Fruit fly (Drosophila melanogaster) whole organism, embryonic: ENCODE results near the gene Cpr64Ab.

Source experiments
- Atf3 ChIP-seq: fragments of 200-800 bp; sonication (Bioruptor generic); optimal IDR thresholded peaks from 3 replicates; lab custom pipeline; 2016; ENCODE audit warnings: missing biosample characterization, missing genetic modification characterization
- Bteb2 ChIP-seq: fragments of 200-800 bp; sonication (Bioruptor generic); optimal IDR thresholded peaks from 2 replicates; lab custom pipeline; 2016; ENCODE audit warnings: missing biosample characterization, missing genetic modification characterization
- CG10147 ChIP-seq: fragments of 200-800 bp; sonication (Bioruptor generic); optimal IDR thresholded peaks from 2 replicates; lab custom pipeline; 2019; ENCODE audit warnings: missing biosample characterization, mild to moderate bottlenecking, missing genetic modification characterization, moderate library complexity
- CG10209 ChIP-seq: fragments of 200-800 bp; sonication (Bioruptor generic); optimal IDR thresholded peaks from 3 replicates; lab custom pipeline; 2017; ENCODE audit warnings: missing biosample characterization, mild to moderate bottlenecking, missing genetic modification characterization, missing genetic modification reagents
- CG11456 ChIP-seq: fragments of 200-800 bp; sonication (Bioruptor generic); IDR thresholded peaks from 3 replicates; pipeline ENCODE4 v1.3.6; 2022; ENCODE audit warnings: missing biosample characterization, missing genetic modification characterization
- CG12071 ChIP-seq: fragments of 200-800 bp; sonication (Bioruptor generic); optimal IDR thresholded peaks from 3 replicates; lab custom pipeline; 2018; ENCODE audit warnings: missing biosample characterization, mild to moderate bottlenecking, missing genetic modification characterization
- CG14667 ChIP-seq: fragments of 200-800 bp; sonication (Bioruptor generic); IDR thresholded peaks from 2 replicates; pipeline ENCODE4 v1.3.6; 2022; ENCODE audit warnings: missing biosample characterization, missing genetic modification characterization
- CG15696 ChIP-seq: fragments of 200-800 bp; sonication (Bioruptor generic); optimal IDR thresholded peaks from 2 replicates; lab custom pipeline; 2019; ENCODE audit warnings: missing biosample characterization, mild to moderate bottlenecking, missing genetic modification characterization, moderate library complexity
- CG18599 ChIP-seq: fragments of 200-800 bp; sonication (Bioruptor generic); optimal IDR thresholded peaks from 3 replicates; lab custom pipeline; 2017; ENCODE audit warnings: missing biosample characterization, missing genetic modification characterization, mild to moderate bottlenecking, moderate library complexity, missing genetic modification reagents
- CG2199 ChIP-seq: fragments of 200-800 bp; sonication (Bioruptor generic); IDR thresholded peaks from 3 replicates; pipeline ENCODE4 v1.3.6; 2022; ENCODE audit warnings: missing biosample characterization, missing genetic modification characterization
- CG2712 ChIP-seq: fragments of 200-800 bp; optimal IDR thresholded peaks from 3 replicates; lab custom pipeline; 2019; ENCODE audit warnings: missing biosample characterization, mild to moderate bottlenecking, missing genetic modification characterization, moderate library complexity
- CG30403 ChIP-seq: fragments of 200-800 bp; sonication (Bioruptor generic); optimal IDR thresholded peaks from 3 replicates; lab custom pipeline; 2016; ENCODE audit warnings: missing biosample characterization, missing genetic modification characterization
- CG31388 ChIP-seq: fragments of 200-800 bp; sonication (Bioruptor generic); optimal IDR thresholded peaks from 2 replicates; lab custom pipeline; 2016; ENCODE audit warnings: missing biosample characterization, missing genetic modification characterization
- CG32532 ChIP-seq: fragments of 200-800 bp; sonication (Bioruptor generic); IDR thresholded peaks from 2 replicates; pipeline ENCODE4 v1.3.6; 2022; ENCODE audit warnings: missing biosample characterization, missing genetic modification characterization
- CG33557 ChIP-seq: fragments of 200-800 bp; sonication (Bioruptor generic); optimal IDR thresholded peaks from 2 replicates; lab custom pipeline; 2019; ENCODE audit warnings: missing biosample characterization, mild to moderate bottlenecking, missing genetic modification characterization, moderate library complexity
- CG34224 ChIP-seq: fragments of 200-800 bp; sonication (Bioruptor generic); IDR thresholded peaks from 3 replicates; pipeline ENCODE4 v1.3.6; 2022; ENCODE audit warnings: missing biosample characterization, missing genetic modification characterization; ENCODE audit not compliant: partially characterized antibody
- CG3847 ChIP-seq: fragments of 200-800 bp; sonication (Bioruptor generic); IDR thresholded peaks from 2 replicates; pipeline ENCODE4 v1.3.6; 2022; ENCODE audit warnings: missing biosample characterization, missing genetic modification characterization
- CG5245 ChIP-seq: fragments of 200-800 bp; sonication (Bioruptor generic); optimal IDR thresholded peaks from 3 replicates; lab custom pipeline; 2016; ENCODE audit warnings: missing biosample characterization, missing genetic modification characterization
- CG7556 ChIP-seq: fragments of 200-800 bp; sonication (Bioruptor generic); optimal IDR thresholded peaks from 2 replicates; lab custom pipeline; 2017; ENCODE audit warnings: missing biosample characterization, mild to moderate bottlenecking, missing genetic modification characterization
- CG7786 ChIP-seq: fragments of 200-800 bp; sonication (Bioruptor generic); optimal IDR thresholded peaks from 2 replicates; lab custom pipeline; 2016; ENCODE audit warnings: missing biosample characterization, missing genetic modification characterization
- CG7987 ChIP-seq: fragments of 200-800 bp; sonication (Bioruptor generic); optimal IDR thresholded peaks from 2 replicates; lab custom pipeline; 2018; ENCODE audit warnings: missing biosample characterization, mild to moderate bottlenecking, missing genetic modification characterization, moderate library complexity
- CG9215 ChIP-seq: fragments of 200-800 bp; sonication (Bioruptor generic); IDR thresholded peaks from 2 replicates; pipeline ENCODE4 v1.3.6; 2022; ENCODE audit warnings: missing biosample characterization, missing genetic modification characterization
- CG9727 ChIP-seq: fragments of 200-800 bp; sonication (Bioruptor generic); optimal IDR thresholded peaks from 3 replicates; lab custom pipeline; 2017; ENCODE audit warnings: missing biosample characterization, mild to moderate bottlenecking, missing genetic modification characterization
- D19A ChIP-seq: fragments of 200-800 bp; optimal IDR thresholded peaks from 3 replicates; lab custom pipeline; 2019; ENCODE audit warnings: missing biosample characterization, mild to moderate bottlenecking, missing genetic modification characterization, moderate library complexity
- HmgZ ChIP-seq: fragments of 200-800 bp; sonication (Bioruptor generic); optimal IDR thresholded peaks from 2 replicates; lab custom pipeline; 2018; ENCODE audit warnings: missing biosample characterization, mild to moderate bottlenecking, missing genetic modification characterization
- Hr78 ChIP-seq, 2 experiments: fragments of 200-800 bp in 1 of 2; fragments of >200 bp in 1 of 2; sonication (Bioruptor generic) in 1 of 2; optimal IDR thresholded peaks; 2 replicates each; lab custom pipeline; 2017 to 2019; ENCODE audit warnings: missing biosample characterization in 2 of 2, missing genetic modification characterization in 2 of 2, mild to moderate bottlenecking in 1 of 2, moderate library complexity in 1 of 2
- MBD-R2 ChIP-seq: fragments of 200-800 bp; sonication (Bioruptor generic); IDR thresholded peaks from 2 replicates; pipeline ENCODE4 v1.3.6; 2022; ENCODE audit warnings: missing biosample characterization, missing genetic modification characterization
- Pdp1 ChIP-seq, 2 experiments: fragments of 200-800 bp; sonication (Bioruptor generic); optimal IDR thresholded peaks; 3 replicates each; lab custom pipeline; 2016; ENCODE audit warnings: missing biosample characterization in 2 of 2, missing genetic modification characterization in 2 of 2, mild to moderate bottlenecking in 1 of 2, moderate library complexity in 1 of 2
- Rx ChIP-seq: fragments of 200-800 bp; sonication (Bioruptor generic); IDR thresholded peaks from 2 replicates; pipeline ENCODE4 v1.3.6; 2022; ENCODE audit warnings: missing biosample characterization, missing genetic modification characterization
- Vsx1 ChIP-seq: fragments of 200-800 bp; sonication (Bioruptor generic); optimal IDR thresholded peaks from 2 replicates; lab custom pipeline; 2017; ENCODE audit warnings: missing biosample characterization, mild to moderate bottlenecking, missing genetic modification characterization, missing genetic modification reagents
- bowl ChIP-seq: fragments of 200-800 bp; sonication (Bioruptor generic); IDR thresholded peaks from 2 replicates; pipeline ENCODE4 v1.3.6; 2022; ENCODE audit warnings: missing biosample characterization, missing genetic modification characterization
- caup ChIP-seq: fragments of 200-800 bp; sonication (Bioruptor generic); optimal IDR thresholded peaks from 3 replicates; lab custom pipeline; 2017; ENCODE audit warnings: missing biosample characterization, mild to moderate bottlenecking, missing genetic modification characterization, moderate library complexity; ENCODE audit not compliant: severe bottlenecking
- chinmo ChIP-seq: fragments of 200-800 bp; sonication (Bioruptor generic); IDR thresholded peaks from 4 replicates; pipeline ENCODE4 v1.3.6; 2022; ENCODE audit warnings: missing biosample characterization, missing genetic modification characterization; ENCODE audit not compliant: partially characterized antibody
- crol ChIP-seq: fragments of 200-800 bp; sonication (Bioruptor generic); IDR thresholded peaks from 2 replicates; pipeline ENCODE4 v1.3.6; 2022; ENCODE audit warnings: missing biosample characterization, missing genetic modification characterization
- cwo ChIP-seq: fragments of 200-800 bp; sonication (Bioruptor generic); optimal IDR thresholded peaks from 3 replicates; lab custom pipeline; 2017; ENCODE audit warnings: missing biosample characterization, missing genetic modification characterization, mild to moderate bottlenecking, moderate library complexity, missing genetic modification reagents
- exex ChIP-seq: fragments of 200-800 bp; sonication (Bioruptor generic); optimal IDR thresholded peaks from 4 replicates; lab custom pipeline; 2018; ENCODE audit warnings: missing biosample characterization, mild to moderate bottlenecking, missing genetic modification characterization, moderate library complexity
- fd64A ChIP-seq: fragments of 200-800 bp; sonication (Bioruptor generic); optimal IDR thresholded peaks from 3 replicates; lab custom pipeline; 2018; ENCODE audit warnings: missing biosample characterization, mild to moderate bottlenecking, missing genetic modification characterization
- mirr ChIP-seq: fragments of 200-800 bp; sonication (Bioruptor generic); optimal IDR thresholded peaks from 3 replicates; lab custom pipeline; 2018; ENCODE audit warnings: missing biosample characterization, mild to moderate bottlenecking, missing genetic modification characterization
- oc ChIP-seq: fragments of 200-800 bp; sonication (Bioruptor generic); optimal IDR thresholded peaks from 2 replicates; lab custom pipeline; 2018; ENCODE audit warnings: missing biosample characterization, mild to moderate bottlenecking, missing genetic modification characterization, moderate library complexity
- org-1 ChIP-seq: fragments of 200-800 bp; sonication (Bioruptor generic); optimal IDR thresholded peaks from 2 replicates; lab custom pipeline; 2017; ENCODE audit warnings: missing biosample characterization, missing genetic modification characterization
- otp ChIP-seq: fragments of 200-800 bp; sonication (Bioruptor generic); IDR thresholded peaks from 3 replicates; pipeline ENCODE4, ENCODE4 v1.3.6; 2022; ENCODE audit warnings: missing biosample characterization, missing genetic modification characterization
- pros ChIP-seq: fragments of 200-800 bp; sonication (Bioruptor generic); optimal IDR thresholded peaks from 3 replicates; lab custom pipeline; 2019; ENCODE audit warnings: missing biosample characterization, mild to moderate bottlenecking, missing genetic modification characterization, moderate library complexity
- sd ChIP-seq: fragments of 200-800 bp; sonication (Bioruptor generic); optimal IDR thresholded peaks from 3 replicates; lab custom pipeline; 2018; ENCODE audit warnings: missing biosample characterization, mild to moderate bottlenecking, missing genetic modification characterization, moderate library complexity
- sens-2 ChIP-seq: fragments of 200-800 bp; sonication (Bioruptor generic); IDR thresholded peaks from 2 replicates; pipeline ENCODE4 v1.3.6; 2022; ENCODE audit warnings: missing biosample characterization, missing genetic modification characterization
- slp2 ChIP-seq: fragments of 200-800 bp; sonication (Bioruptor generic); optimal IDR thresholded peaks from 2 replicates; lab custom pipeline; 2016; ENCODE audit warnings: missing biosample characterization, missing genetic modification characterization
- vvl ChIP-seq: fragments of 200-800 bp; sonication (Bioruptor generic); IDR thresholded peaks from 2 replicates; pipeline ENCODE4 v1.3.6; 2022; ENCODE audit warnings: missing biosample characterization, missing genetic modification characterization
- zf30C ChIP-seq: fragments of 200-800 bp; sonication (Bioruptor generic); optimal IDR thresholded peaks from 3 replicates; lab custom pipeline; 2018; ENCODE audit warnings: missing biosample characterization, mild to moderate bottlenecking, missing genetic modification characterization

Cpr64Ab gene

DNA sequence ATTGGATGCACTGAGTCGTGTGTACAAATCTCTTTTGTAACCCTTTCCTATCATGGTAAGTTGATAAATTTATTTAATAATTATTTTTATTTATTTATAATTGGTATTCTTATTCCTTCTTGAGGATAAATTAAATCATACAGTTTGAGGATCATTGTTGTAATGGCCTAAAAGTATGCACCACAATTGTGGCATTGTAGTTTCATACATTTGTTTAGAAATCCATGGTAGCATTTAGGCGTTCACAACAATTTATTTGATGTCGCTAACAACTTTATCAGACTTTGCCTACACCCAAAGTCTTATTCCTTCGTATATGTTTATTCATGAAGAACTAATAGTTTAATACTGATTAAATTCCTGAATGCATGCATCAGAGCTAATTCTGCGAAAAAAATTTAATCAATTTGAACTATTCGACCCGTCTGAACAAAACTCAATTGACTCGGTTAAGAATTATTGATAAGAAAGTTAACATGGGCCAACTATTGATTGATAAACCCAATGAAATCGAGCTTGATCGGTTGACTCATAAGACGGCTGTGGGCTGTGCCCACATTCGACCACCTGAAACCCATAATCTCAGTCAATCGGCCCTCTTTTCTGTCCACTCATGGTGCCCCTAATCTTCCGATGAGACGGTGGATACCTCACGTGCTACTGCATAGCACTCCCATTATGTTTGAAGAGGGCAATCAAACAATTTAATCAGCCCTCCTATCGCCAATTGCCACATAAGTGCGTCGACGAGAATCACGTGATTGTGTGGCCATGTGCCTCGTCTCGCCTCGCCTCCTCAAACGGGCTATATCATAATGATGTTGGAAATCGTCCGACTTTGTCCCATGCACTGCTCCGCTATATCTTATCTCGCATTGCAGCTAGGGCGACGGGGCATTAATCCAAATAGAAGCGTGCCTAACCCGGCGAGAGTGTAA, 8.2 kb upstream of the Cpr64Ab start (continued):
- TF ChIP-seq Bteb2 (no peak), CG32532 (GFP tag; lab: Robert Waterston, UW) (peak; percentile 44), CG15696 (tag; lab: Kevin White, UChicago) (no peak), CG2199 (GFP tag; lab: Robert Waterston, UW) (peak; percentile 68; the same call in 1 of the 3 replicates), mirr (GFP tag; lab: Kevin White, UChicago) (peak; percentile 84), CG7556 (GFP tag; lab: Kevin White, UChicago) (no peak), CG7987 (GFP tag; lab: Kevin White, UChicago) (peak; percentile 92), CG3847 (GFP tag; lab: Robert Waterston, UW) (no peak), org-1 (peak; percentile 39), caup (GFP tag; lab: Kevin White, UChicago) (no peak), CG9215 (no peak), exex (tag; lab: Kevin White, UChicago) (peak; percentile 99), cwo (peak; percentile 100), CG11456 (GFP tag; lab: Robert Waterston, UW) (no peak), vvl (GFP tag; lab: Robert Waterston, UW) (peak; percentile 15; the same call in 1 of the 2 replicates), CG18599 (peak; percentile 24), CG12071 (peak; percentile 33), Pdp1 (GFP tag; optimal IDR thresholded peaks at IDR 0.05; lab: Kevin White, UChicago) (peak in 1 of 2 experiments; percentile 35), D19A (tag; lab: Kevin White, UChicago) (no peak), otp (GFP tag; lab: Robert Waterston, UW) (no peak; the same call in 2 of the 3 replicates), CG9727 (GFP tag; lab: Kevin White, UChicago) (peak; percentile 34), Hr78 (GFP tag; optimal IDR thresholded peaks at IDR 0.05; lab: Kevin White, UChicago) (peak in 1 of 2 experiments; percentile 95), CG34224 (GFP tag; lab: Robert Waterston, UW) (no peak), slp2 (GFP tag; lab: Kevin White, UChicago) (no peak), Vsx1 (peak; percentile 72), zf30C (no peak), MBD-R2 (GFP tag; lab: Robert Waterston, UW) (0 out of 2 replicates have a peak, but pooled peaks have one; percentile 11), chinmo (0 out of 4 replicates have a peak, but pooled peaks have one; percentile 67), CG10147 (no peak), fd64A (GFP tag; lab: Kevin White, UChicago) (peak; percentile 20), pros (peak; percentile 55), CG33557 (GFP tag; lab: Kevin White, UChicago) (no peak), CG10209 (GFP tag; lab: Kevin White, UChicago) (no peak), CG2712 (no peak), crol (GFP tag; lab: Robert Waterston, UW) (peak; percentile 60), oc (tag; lab: Kevin White, UChicago) (peak; percentile 13), Atf3 (GFP tag; lab: Kevin White, UChicago) (no peak), bowl (GFP tag; lab: Robert Waterston, UW) (no peak), CG5245 (GFP tag; lab: Kevin White, UChicago) (no peak), CG7786 (GFP tag; lab: Kevin White, UChicago) (no peak), Rx (GFP tag; lab: Robert Waterston, UW) (no peak), CG14667 (GFP tag; lab: Robert Waterston, UW) (no peak), HmgZ (peak; percentile 43), CG31388 (GFP tag; lab: Kevin White, UChicago) (no peak), CG30403 (GFP tag; lab: Kevin White, UChicago) (no peak), sd (tag; lab: Kevin White, UChicago) (peak; percentile 90), sens-2 (0 out of 2 replicates have a peak, but pooled peaks have one; percentile 11)
